Worm (Caenorhabditis elegans) whole organism, mixed stage, embryonic: Measurements from ENCODE around the gene F13H10.9.

ENCODE experiments used
- blmp-1 ChIP-seq: fragments of 150-350 bp; optimal IDR thresholded peaks from 2 replicates; lab custom pipeline; 2014; ENCODE audit warnings: missing biosample characterization, missing genetic modification characterization
- ces-1 ChIP-seq: fragments of 150-350 bp; optimal IDR thresholded peaks from 2 replicates; lab custom pipeline; 2014; ENCODE audit warnings: missing biosample characterization, missing genetic modification reagents, missing genetic modification characterization
- elt-1 ChIP-seq: sonication (generic microtip); optimal IDR thresholded peaks from 2 replicates; lab custom pipeline; 2017; ENCODE audit warnings: missing genetic modification characterization, mild to moderate bottlenecking, missing compliant biosample characterization, antibody characterized with exemption, moderate library complexity, borderline replicate concordance; ENCODE audit not compliant: insufficient read depth
- elt-3 ChIP-seq: fragments of 150-350 bp; optimal IDR thresholded peaks from 2 replicates; lab custom pipeline; 2014; ENCODE audit warnings: missing biosample characterization, missing genetic modification characterization
- flh-1 ChIP-seq: fragments of 200-800 bp; sonication (Bioruptor generic); optimal IDR thresholded peaks from 2 replicates; lab custom pipeline; 2018; ENCODE audit warnings: mild to moderate bottlenecking, missing genetic modification characterization, moderate library complexity, missing compliant biosample characterization
- lsy-2 ChIP-seq: fragments of 150-350 bp; optimal IDR thresholded peaks from 2 replicates; lab custom pipeline; 2014; ENCODE audit warnings: missing biosample characterization, missing genetic modification characterization
- mab-5 ChIP-seq: fragments of 150-350 bp; optimal IDR thresholded peaks from 2 replicates; lab custom pipeline; 2014; ENCODE audit warnings: missing biosample characterization, missing genetic modification characterization
- nhr-76 ChIP-seq: sonication (generic microtip); optimal IDR thresholded peaks from 2 replicates; lab custom pipeline; 2017; ENCODE audit warnings: missing biosample characterization, missing genetic modification characterization
- pha-4 ChIP-seq: fragments of 150-350 bp; optimal IDR thresholded peaks from 2 replicates; lab custom pipeline; 2018; ENCODE audit warnings: missing biosample characterization, missing genetic modification reagents, missing genetic modification characterization
- unc-62 ChIP-seq: fragments of 150-350 bp; optimal IDR thresholded peaks from 2 replicates; lab custom pipeline; 2014; ENCODE audit warnings: missing biosample characterization, missing genetic modification reagents, missing genetic modification characterization
- ztf-11 ChIP-seq: fragments of 150-350 bp; optimal IDR thresholded peaks from 2 replicates; lab custom pipeline; 2014; ENCODE audit warnings: missing biosample characterization, missing genetic modification characterization

DNA sequence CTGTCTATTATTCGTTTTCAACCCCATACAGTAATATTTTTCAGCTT is 36.7 kb downstream of the F13H10.9 start, which contains the start of gene kdin-1:
- TF ChIP-seq lsy-2, result no peak
- no peak for TF ChIP-seq ces-1 (GFP tag; lab: Kevin White, UChicago)
- no peak for TF ChIP-seq elt-1 (tag; lab: Kevin White, UChicago)
- TF ChIP-seq elt-3 (tag; lab: Kevin White, UChicago), result no peak
- no peak for TF ChIP-seq ztf-11 (tag; lab: Kevin White, UChicago)
- TF ChIP-seq nhr-76 (tag; lab: Kevin White, UChicago), result no peak
- TF ChIP-seq flh-1, result no peak
- no peak for TF ChIP-seq blmp-1
- no peak for TF ChIP-seq unc-62 (GFP tag; lab: Kevin White, UChicago)
- no peak for TF ChIP-seq mab-5 (tag; lab: Kevin White, UChicago)
- TF ChIP-seq pha-4 (tag; lab: Kevin White, UChicago), result no peak
